Worm (Caenorhabditis elegans) whole organism, dauer: ENCODE results near the gene C08E3.14.

Experiments
- unc-62 ChIP-seq: sonication (generic microtip); optimal IDR thresholded peaks from 2 replicates; lab custom pipeline; 2017; ENCODE audit warnings: missing biosample characterization, missing genetic modification reagents, missing genetic modification characterization

Gene C08E3.14

ce11 chrII:1625666-1626065 lies at the start of gene C08E3.14:
C08E3.14 (plus strand) TSS chrII:1625966.
- TF ChIP-seq unc-62: no peak

ce11 chrII:1576030-1576429 lies 49.7 kb upstream of the C08E3.14 start, which contains the start of gene K05F6.10:
K05F6.10 (minus strand) TSS chrII:1576130.
- TF ChIP-seq unc-62: no peak

DNA sequence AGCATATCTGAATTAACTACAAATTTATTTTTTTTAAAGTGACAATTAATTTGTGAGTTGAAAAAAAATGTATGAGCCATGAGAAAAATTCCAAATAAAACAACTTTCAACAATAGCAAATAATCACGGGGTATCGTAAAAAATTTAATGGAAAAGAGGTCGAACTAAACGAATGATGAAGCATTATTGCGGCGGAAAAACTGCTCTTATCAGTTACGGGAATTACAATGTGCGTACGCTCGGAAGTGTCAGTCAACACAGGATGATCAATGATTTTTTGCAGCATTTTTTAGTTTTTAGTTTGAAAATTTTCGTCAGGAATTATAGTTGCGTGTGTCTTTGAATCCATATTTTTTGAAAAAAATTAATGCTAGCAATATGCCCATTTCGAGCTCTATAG lies 49.0 kb upstream of the C08E3.14 start:
- TF ChIP-seq unc-62: no peak

DNA sequence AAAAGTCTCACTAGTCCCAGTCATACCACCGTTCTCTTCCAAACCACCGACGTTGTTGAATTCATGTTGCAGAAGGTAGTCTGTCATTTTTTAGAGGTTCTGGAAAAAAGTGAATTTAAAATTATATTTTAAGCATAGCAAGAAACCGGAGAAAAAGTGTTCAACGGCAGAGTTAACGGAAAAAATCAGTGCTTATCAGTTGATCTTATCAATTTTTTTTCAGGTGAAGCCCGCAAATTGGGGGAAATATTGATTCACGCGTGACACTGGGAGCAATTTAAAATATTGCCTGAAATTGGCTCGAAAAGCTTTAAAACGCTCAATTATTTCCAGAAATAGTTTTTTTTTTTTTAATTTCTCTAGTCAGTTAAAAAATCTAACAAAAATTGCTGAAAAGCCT lies 45.9 kb upstream of the C08E3.14 start, which contains the start of gene math-38:
Gene math-38, minus strand, starts transcription at position 101 of the 400 bp plus-strand sequence.
- TF ChIP-seq unc-62: no peak

DNA sequence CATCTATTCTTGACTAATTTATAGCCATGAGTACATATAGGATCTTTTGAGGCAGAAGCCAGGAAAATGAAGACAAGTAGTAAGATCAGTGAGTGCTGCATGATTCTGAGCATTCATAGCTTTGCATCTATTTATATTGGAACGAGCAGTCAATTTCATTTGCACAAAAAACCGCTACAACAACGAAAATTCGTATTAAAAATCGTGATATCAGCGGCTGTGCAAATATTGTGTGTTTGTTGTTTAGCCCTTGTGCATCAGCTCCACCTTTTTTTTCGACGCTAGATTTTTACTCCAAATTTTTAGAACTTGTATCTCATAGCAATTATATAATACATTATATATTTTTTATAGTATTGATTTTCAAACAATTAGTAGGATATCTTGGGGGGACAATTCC lies 41.6 kb upstream of the C08E3.14 start, which contains the start of gene clec-21:
Gene clec-21, minus strand, starts transcription at position 101 of the 400 bp plus-strand sequence.
- no peak for TF ChIP-seq unc-62

- no peak for TF ChIP-seq unc-62
Measured at ce11 chrII:1586305-1586704, 39.5 kb upstream of the C08E3.14 start, which contains the start of gene T07H3.8. T07H3.8 (plus strand) TSS chrII:1586605.

DNA sequence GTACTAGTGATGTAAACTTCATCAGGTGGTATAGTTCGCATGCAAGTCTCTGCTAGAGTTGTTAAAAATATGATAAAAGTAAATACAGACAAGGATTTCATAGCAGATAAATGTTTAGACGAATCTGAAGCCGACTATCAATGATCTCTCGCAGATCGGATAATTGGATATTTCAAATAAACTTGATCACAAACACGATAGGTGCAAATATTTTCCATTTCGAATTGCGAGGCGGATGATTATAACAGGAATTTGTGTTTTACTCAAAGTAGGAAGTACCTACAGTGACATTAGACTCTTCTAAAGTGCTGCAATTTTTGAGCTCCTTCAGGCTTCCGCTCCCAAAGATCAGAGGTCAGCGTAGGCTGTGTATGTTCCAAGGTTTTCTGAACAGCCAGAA lies 35.9 kb upstream of the C08E3.14 start, which contains the start of gene T07H3.7:
Gene T07H3.7, minus strand, starts transcription at position 101 of the 400 bp plus-strand sequence.
- no peak for TF ChIP-seq unc-62

ce11 chrII:1595137-1595536 lies 30.6 kb upstream of the C08E3.14 start, which contains the start of gene clec-20:
clec-20 (minus strand) TSS chrII:1595237.
- TF ChIP-seq unc-62: no peak

ce11 chrII:1597101-1598088 lies 28.4 kb upstream of the C08E3.14 start, which contains the start of gene bath-46:
bath-46 (plus strand) TSS chrII:1597906.
- no peak for TF ChIP-seq unc-62

DNA sequence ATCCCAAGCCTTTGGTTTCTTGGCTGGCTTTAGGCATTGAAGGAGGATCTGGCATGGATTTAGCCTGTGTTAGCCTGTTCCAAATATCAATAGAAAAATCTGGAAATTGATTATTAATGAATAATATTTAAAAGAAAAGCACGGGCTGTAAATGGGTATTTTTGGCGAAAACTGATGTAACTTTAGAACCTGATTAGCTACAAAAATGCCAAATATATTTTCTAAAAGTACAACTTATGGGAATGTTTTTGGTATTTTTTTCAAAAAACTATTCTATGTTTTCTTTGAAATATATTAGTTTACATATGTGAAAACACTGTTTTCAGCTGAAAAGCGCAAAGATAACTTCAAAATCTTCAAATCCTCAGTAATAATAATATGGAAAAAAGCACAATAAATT lies 25.1 kb upstream of the C08E3.14 start, which contains the start of gene bath-26:
Gene bath-26, minus strand, starts transcription at position 101 of the 400 bp plus-strand sequence.
- TF ChIP-seq unc-62: no peak

- TF ChIP-seq unc-62: no peak
Measured at ce11 chrII:1601507-1601906, 24.3 kb upstream of the C08E3.14 start, which contains the start of gene bath-47. bath-47 (plus strand) TSS chrII:1601811.

ce11 chrII:1603049-1603448 lies 22.7 kb upstream of the C08E3.14 start:
- TF ChIP-seq unc-62: no peak

- TF ChIP-seq unc-62: no peak
Measured at ce11 chrII:1605010-1605409, 20.8 kb upstream of the C08E3.14 start.

- no peak for TF ChIP-seq unc-62
Measured at ce11 chrII:1606079-1606478, 19.7 kb upstream of the C08E3.14 start, which contains the start of gene bath-33. bath-33 (minus strand) TSS chrII:1606179.

- TF ChIP-seq unc-62: no peak
Measured at ce11 chrII:1607575-1607974, 18.2 kb upstream of the C08E3.14 start.

ce11 chrII:1608915-1609314 lies 16.9 kb upstream of the C08E3.14 start:
- TF ChIP-seq unc-62: no peak

ce11 chrII:1610630-1611029 lies 15.1 kb upstream of the C08E3.14 start, which contains the start of gene fbxa-163:
fbxa-163 (minus strand) TSS chrII:1610730.
- no peak for TF ChIP-seq unc-62
